Worm (Caenorhabditis elegans): ENCODE measurements around the gene fbxa-147.

Gene fbxa-147

DNA sequence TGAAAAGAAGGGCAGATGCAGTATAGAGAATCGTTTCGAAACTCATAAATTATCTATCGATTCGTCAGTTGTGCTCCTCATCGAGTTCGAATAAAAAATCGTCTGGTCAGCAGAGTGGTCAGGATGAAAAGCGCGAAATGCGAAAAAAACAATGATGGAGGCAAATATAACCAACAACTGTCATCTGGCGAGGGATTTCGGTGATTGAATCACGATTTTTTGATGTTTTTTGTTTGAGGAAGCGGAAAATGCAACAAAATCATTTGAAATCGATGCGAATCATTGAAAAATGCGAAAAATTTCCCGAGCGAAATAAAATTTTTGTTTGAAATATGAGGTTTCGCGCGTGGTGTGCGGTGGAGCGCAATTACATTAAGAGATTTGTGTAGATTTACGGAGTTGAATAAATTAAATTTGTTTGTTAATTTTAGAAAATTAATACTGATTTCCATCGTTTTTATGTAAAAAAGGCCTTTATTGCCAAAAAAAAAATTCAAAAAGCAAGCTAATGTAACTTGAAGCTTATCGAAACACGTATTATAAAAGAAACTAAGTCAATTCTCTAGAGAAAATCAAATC lies 18.0 kb downstream of the fbxa-147 start, which contains the start of gene unc-61:
TSS of gene unc-61 (minus strand) at position 51 of the 579 bp plus-strand sequence.
- TF ChIP-seq unc-42 (tag; optimal IDR thresholded peaks at IDR 0.05) (peak; percentile 90), ceh-9 (tag; optimal IDR thresholded peaks at IDR 0.05) (no peak)

DNA sequence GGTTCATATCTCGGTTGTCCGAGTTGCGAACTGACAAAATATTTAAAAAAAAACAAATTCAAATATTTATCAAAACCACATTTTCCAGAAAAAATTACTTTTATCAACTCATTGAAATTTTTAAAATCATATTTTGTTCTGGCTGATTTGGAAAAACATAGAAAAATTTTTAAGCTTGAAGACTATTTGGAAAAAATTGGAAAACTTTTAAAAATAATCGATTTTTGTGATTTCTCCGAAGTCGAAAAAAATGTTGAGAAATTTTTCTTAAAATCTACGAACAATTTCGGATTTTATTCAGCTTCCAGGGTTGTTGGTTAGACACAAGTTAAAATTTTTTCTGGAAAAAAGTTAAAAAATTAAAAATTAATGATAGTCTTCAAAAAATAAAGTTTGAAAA lies 20.6 kb downstream of the fbxa-147 start, which contains the start of gene Y50E8A.5:
TSS of gene Y50E8A.5 (minus strand) at position 101 of the 400 bp plus-strand sequence.
- no peak for TF ChIP-seq eyg-1 (tag; optimal IDR thresholded peaks at IDR 0.05)
- TF ChIP-seq zip-5 (tag; optimal IDR thresholded peaks at IDR 0.05), result no peak
- no peak for TF ChIP-seq ceh-14 (tag; optimal IDR thresholded peaks at IDR 0.05)
- TF ChIP-seq unc-86 (tag; optimal IDR thresholded peaks at IDR 0.05), result no peak

DNA sequence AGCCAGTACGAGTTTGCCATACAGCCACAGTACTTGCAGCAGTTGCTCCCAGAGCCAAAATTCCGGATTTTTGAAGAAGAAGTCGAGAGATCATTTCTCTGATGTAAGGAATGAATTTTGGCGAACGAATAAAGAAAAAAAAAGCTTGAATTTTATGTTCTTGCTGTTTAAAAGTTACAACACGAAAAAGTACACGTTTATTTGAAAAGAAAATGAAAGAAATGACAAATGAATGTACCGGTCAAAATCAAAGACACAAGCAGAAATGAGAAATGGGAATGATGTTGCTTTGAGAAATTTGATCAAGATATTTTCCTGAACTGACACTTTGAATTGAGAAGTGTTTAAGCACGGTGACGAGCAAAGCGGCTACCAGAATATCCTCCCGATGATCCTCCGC lies 24.9 kb downstream of the fbxa-147 start, which contains the start of gene Y50E8A.6:
TSS of gene Y50E8A.6 (minus strand) at position 101 of the 400 bp plus-strand sequence.
- TF ChIP-seq nhr-11 (tag; optimal IDR thresholded peaks at IDR 0.05) (no peak), sox-4 (tag; optimal IDR thresholded peaks at IDR 0.05) (no peak), unc-3 (GFP tag; conservative IDR thresholded peaks at IDR 0.05) (no peak), unc-3 (tag; optimal IDR thresholded peaks at IDR 0.05) (no peak), hlh-13 (GFP tag; optimal IDR thresholded peaks at IDR 0.05) (no peak), ceh-19 (GFP tag; optimal IDR thresholded peaks at IDR 0.05) (no peak), pha-4 (tag; optimal IDR thresholded peaks at IDR 0.05) (no peak), pqm-1 (tag; optimal IDR thresholded peaks at IDR 0.05) (no peak), unc-42 (tag; optimal IDR thresholded peaks at IDR 0.05) (no peak), tbx-7 (tag; optimal IDR thresholded peaks at IDR 0.05) (no peak), ceh-45 (GFP tag; IDR thresholded peaks at IDR 0.05) (no peak), elt-4 (tag; optimal IDR thresholded peaks at IDR 0.05) (no peak), lin-11 (tag; optimal IDR thresholded peaks at IDR 0.05) (no peak), hlh-6 (tag; optimal IDR thresholded peaks at IDR 0.05) (no peak), nhr-232 (tag; optimal IDR thresholded peaks at IDR 0.05) (no peak), pag-3 (tag; optimal IDR thresholded peaks at IDR 0.05; ENCODE audit: borderline replicate concordance) (no peak), pat-9 (tag; optimal IDR thresholded peaks at IDR 0.05) (no peak), tbx-2 (tag; optimal IDR thresholded peaks at IDR 0.05) (no peak)

DNA sequence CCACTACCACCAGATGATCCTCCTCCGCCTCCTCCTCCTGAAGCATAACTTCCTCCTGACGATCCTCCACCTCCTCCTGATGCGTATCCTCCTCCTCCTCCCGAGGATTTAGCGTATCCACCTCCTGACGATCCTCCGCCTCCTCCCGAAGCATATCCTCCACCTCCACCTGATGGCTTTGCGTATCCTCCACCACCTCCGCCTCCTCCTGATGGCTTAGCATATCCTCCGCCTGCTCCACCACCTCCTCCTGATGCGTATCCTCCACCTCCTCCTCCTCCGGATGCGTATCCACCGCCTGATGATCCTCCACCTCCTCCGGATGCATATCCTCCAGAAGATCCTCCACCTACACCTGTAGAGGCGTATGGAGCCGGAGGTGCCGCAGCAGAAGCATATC lies 28.5 kb downstream of the fbxa-147 start:
- TF ChIP-seq syd-9 (tag; optimal IDR thresholded peaks at IDR 0.05) (no peak), C08G9.2 (tag; optimal IDR thresholded peaks at IDR 0.05) (no peak), che-1 (tag; optimal IDR thresholded peaks at IDR 0.05) (no peak), ceh-19 (GFP tag; optimal IDR thresholded peaks at IDR 0.05) (no peak), K02D7.2 (tag; optimal IDR thresholded peaks at IDR 0.05) (no peak), unc-55 (GFP tag; optimal IDR thresholded peaks at IDR 0.05) (no peak), sdc-2 (tag; optimal IDR thresholded peaks at IDR 0.05) (no peak), rnt-1 (tag; optimal IDR thresholded peaks at IDR 0.05) (no peak), dve-1 (tag; optimal IDR thresholded peaks at IDR 0.05) (peak; percentile 2)

DNA sequence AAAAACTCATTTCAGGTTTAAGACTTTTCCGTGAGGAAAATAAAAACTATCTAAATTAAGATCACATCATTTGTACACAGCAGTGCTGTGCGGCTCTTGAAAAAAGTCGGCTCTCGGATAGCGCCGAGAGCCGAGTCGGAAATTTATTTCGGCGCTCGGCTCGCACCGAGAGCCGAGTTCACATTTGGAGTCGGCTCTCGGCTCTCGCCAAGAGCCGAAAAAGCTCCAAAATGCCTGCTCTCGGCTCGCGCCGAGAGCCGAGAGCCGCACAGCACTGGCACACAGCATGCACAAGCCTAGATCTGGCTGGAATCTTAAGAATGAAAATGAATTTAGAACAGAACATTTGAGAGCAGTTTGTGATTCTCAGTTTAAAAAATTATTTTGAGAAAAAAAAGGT lies 30.7 kb downstream of the fbxa-147 start:
- no peak for TF ChIP-seq ceh-34 (tag; optimal IDR thresholded peaks at IDR 0.05)
- TF ChIP-seq unc-86 (tag; optimal IDR thresholded peaks at IDR 0.05), result no peak
- TF ChIP-seq pqm-1 (tag; optimal IDR thresholded peaks at IDR 0.05), result no peak

DNA sequence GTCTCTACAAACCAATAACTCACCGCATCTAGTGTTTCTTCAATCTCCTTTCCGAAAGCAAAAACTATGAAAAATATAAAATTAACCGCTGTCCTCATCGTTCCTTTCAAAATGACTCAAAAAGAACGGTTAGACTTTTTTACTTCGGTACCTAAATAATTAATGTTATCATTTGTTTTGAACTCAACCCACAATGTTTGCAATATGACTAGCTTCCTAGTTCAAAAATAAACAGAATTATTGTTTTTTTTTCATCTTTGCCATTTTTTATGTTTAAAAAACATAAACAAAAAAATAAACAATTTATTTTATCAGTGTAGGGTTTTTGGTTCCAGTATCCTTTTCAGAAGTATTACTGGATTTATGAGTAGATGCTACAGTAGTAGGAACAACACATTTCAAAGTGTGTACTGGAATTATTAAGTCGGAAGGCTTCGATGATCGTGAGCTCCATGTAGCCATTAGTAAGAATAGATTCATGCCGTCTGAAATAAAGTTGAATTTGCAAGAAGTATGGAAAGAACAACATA lies 32.4 kb downstream of the fbxa-147 start, which contains the start of the genes lipl-8 and Y50E8A.22:
TSS of gene lipl-8 (minus strand) at position 101 of the 530 bp plus-strand sequence.
TSS of gene Y50E8A.22 (minus strand) at position 480 of the 530 bp plus-strand sequence.
- TF ChIP-seq ets-4 (tag; optimal IDR thresholded peaks at IDR 0.05), result no peak
- TF ChIP-seq elt-4 (tag; optimal IDR thresholded peaks at IDR 0.05), result no peak
- no peak for TF ChIP-seq sdc-2 (tag; optimal IDR thresholded peaks at IDR 0.05)
- no peak for TF ChIP-seq pros-1 (tag; optimal IDR thresholded peaks at IDR 0.05)
- TF ChIP-seq dmd-4 (tag; optimal IDR thresholded peaks at IDR 0.05; ENCODE audit: borderline replicate concordance), result no peak
- no peak for TF ChIP-seq pat-9 (tag; optimal IDR thresholded peaks at IDR 0.05)
- TF ChIP-seq ceh-9 (tag; optimal IDR thresholded peaks at IDR 0.05), result no peak
- no peak for TF ChIP-seq ttx-3 (tag; optimal IDR thresholded peaks at IDR 0.05)
- TF ChIP-seq F13H6.1 (tag; optimal IDR thresholded peaks at IDR 0.05), result no peak
- TF ChIP-seq lin-11 (tag; optimal IDR thresholded peaks at IDR 0.05), result no peak
- TF ChIP-seq ref-2 (tag; optimal IDR thresholded peaks at IDR 0.05), result no peak
- no peak for TF ChIP-seq ceh-34 (tag; optimal IDR thresholded peaks at IDR 0.05)
- no peak for TF ChIP-seq lim-6 (tag; optimal IDR thresholded peaks at IDR 0.05)
- no peak for TF ChIP-seq hlh-13 (GFP tag; optimal IDR thresholded peaks at IDR 0.05)
- no peak for TF ChIP-seq ahr-1 (tag; optimal IDR thresholded peaks at IDR 0.05)
- no peak for TF ChIP-seq tbx-2 (tag; optimal IDR thresholded peaks at IDR 0.05)
- no peak for TF ChIP-seq nhr-11 (tag; optimal IDR thresholded peaks at IDR 0.05)
- TF ChIP-seq gmeb-2 (tag; optimal IDR thresholded peaks at IDR 0.05), result no peak
- no peak for TF ChIP-seq hlh-6 (tag; optimal IDR thresholded peaks at IDR 0.05)
